Worm (Caenorhabditis elegans): ENCODE measurements around the gene fip-4.

DNA sequence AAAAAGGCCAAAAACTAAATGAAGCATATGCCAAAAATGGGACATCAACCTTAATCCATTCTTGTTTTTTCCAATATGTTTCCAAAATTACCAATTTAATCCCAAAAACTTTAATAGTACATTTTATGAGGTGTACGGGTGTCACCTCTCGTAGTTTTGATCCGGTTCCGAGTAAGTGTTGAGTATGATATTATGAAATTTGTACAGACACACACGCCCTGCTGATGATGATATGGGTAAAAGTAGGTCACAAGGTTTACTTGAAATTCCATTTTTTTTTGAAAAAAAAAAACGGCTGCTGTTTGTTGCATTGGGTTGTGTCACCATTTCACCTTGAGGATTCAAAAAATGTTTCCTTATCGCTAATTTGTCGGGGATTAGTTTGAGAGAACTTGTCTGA lies 46.8 kb upstream of the fip-4 start:
- TF ChIP-seq pha-4 (tag; optimal IDR thresholded peaks at IDR 0.05) (no peak), mdl-1 (tag; optimal IDR thresholded peaks at IDR 0.05) (no peak), nhr-76 (tag; optimal IDR thresholded peaks at IDR 0.05) (no peak), nhr-28 (tag; optimal IDR thresholded peaks at IDR 0.05) (no peak), ztf-4 (tag; optimal IDR thresholded peaks at IDR 0.05) (no peak)

Measured in whole organism, L3 larva.